Fruit fly (Drosophila melanogaster): ENCODE measurements around the gene Ras64B.

Gene Ras64B

dm6 chr3L:4108072-4108843, 30.6 kb upstream of the Ras64B start, which contains the start of gene Ack (continued):
- 0 out of 3 replicates have a peak, but pooled peaks have one; percentile 9 for TF ChIP-seq CG6163 (GFP tag; IDR thresholded peaks at IDR 0.05)
- TF ChIP-seq CG10669 (GFP tag; optimal IDR thresholded peaks at IDR 0.05): no peak
- no peak for TF ChIP-seq CG8319 (GFP tag; optimal IDR thresholded peaks at IDR 0.05)
- no peak for TF ChIP-seq Eip75B (GFP tag; optimal IDR thresholded peaks at IDR 0.05)

dm6 chr3L:4108844-4109494, 29.9 kb upstream of the Ras64B start:
- peak; percentile 26 for TF ChIP-seq Eip93F (GFP tag; optimal IDR thresholded peaks at IDR 0.05)
- TF ChIP-seq svp (GFP tag): peak; percentile 79
- TF ChIP-seq Met (GFP tag; optimal IDR thresholded peaks at IDR 0.05): peak; percentile 67
- TF ChIP-seq CG34406 (GFP tag; optimal IDR thresholded peaks at IDR 0.05): peak; percentile 56
- TF ChIP-seq Eip75B (GFP tag; optimal IDR thresholded peaks at IDR 0.05): peak; percentile 72
- peak; percentile 69 for TF ChIP-seq CG3032 (tag; optimal IDR thresholded peaks at IDR 0.05)
- peak; percentile 75 for TF ChIP-seq acj6 (GFP tag; optimal IDR thresholded peaks at IDR 0.05)
- peak; percentile 55 for TF ChIP-seq Sox14 (GFP tag; optimal IDR thresholded peaks at IDR 0.05)
- peak; percentile 94 for TF ChIP-seq Eip78C (GFP tag)
- peak; percentile 77 for TF ChIP-seq CG6276 (GFP tag; optimal IDR thresholded peaks at IDR 0.05)
- peak; percentile 2 to 60 for TF ChIP-seq salr (GFP tag; optimal IDR thresholded peaks at IDR 0.05)
- no peak for TF ChIP-seq vri (GFP tag; optimal IDR thresholded peaks at IDR 0.05)
- peak; percentile 70 for TF ChIP-seq pdm3 (GFP tag; optimal IDR thresholded peaks at IDR 0.05)
- TF ChIP-seq CG9139 (GFP tag; optimal IDR thresholded peaks at IDR 0.05): no peak
- peak; percentile 59 for TF ChIP-seq CG10669 (GFP tag; optimal IDR thresholded peaks at IDR 0.05)
- TF ChIP-seq CG11902 (GFP tag; optimal IDR thresholded peaks at IDR 0.05): peak; percentile 46
- TF ChIP-seq spab (GFP tag; optimal IDR thresholded peaks at IDR 0.05): peak; percentile 62
- peak; percentile 44 for TF ChIP-seq Lpt (GFP tag; optimal IDR thresholded peaks at IDR 0.05)
- peak; percentile 68 for TF ChIP-seq achi (GFP tag; optimal IDR thresholded peaks at IDR 0.05)
- peak; percentile 60 for TF ChIP-seq Hr39 (GFP tag; optimal IDR thresholded peaks at IDR 0.05)
- TF ChIP-seq CG6854 (GFP tag; optimal IDR thresholded peaks at IDR 0.05): no peak
- TF ChIP-seq ss (GFP tag; optimal IDR thresholded peaks at IDR 0.05): peak; percentile 51 to 77
- peak; percentile 69 for TF ChIP-seq OdsH (GFP tag; optimal IDR thresholded peaks at IDR 0.05)
- peak; percentile 37 for TF ChIP-seq CG7368 (GFP tag; optimal IDR thresholded peaks at IDR 0.05)
- no peak for TF ChIP-seq Blimp-1 (GFP tag; optimal IDR thresholded peaks at IDR 0.05)
- TF ChIP-seq Gug (GFP tag; IDR thresholded peaks at IDR 0.05): no peak; the same call in 1 of the 2 replicates
- peak; percentile 52 for TF ChIP-seq net (GFP tag; optimal IDR thresholded peaks at IDR 0.05)
- peak; percentile 71 for TF ChIP-seq CG15336 (GFP tag; IDR thresholded peaks at IDR 0.05)
- no peak for TF ChIP-seq fd85E (GFP tag; optimal IDR thresholded peaks at IDR 0.05)
- TF ChIP-seq cyc (GFP tag; optimal IDR thresholded peaks at IDR 0.05): peak; percentile 52
- TF ChIP-seq Sox15 (GFP tag; optimal IDR thresholded peaks at IDR 0.05): peak; percentile 36
- TF ChIP-seq CG8119 (GFP tag; IDR thresholded peaks at IDR 0.05): peak; percentile 74
- TF ChIP-seq CG3919 (GFP tag; optimal IDR thresholded peaks at IDR 0.05): peak; percentile 74
- TF ChIP-seq dsx (GFP tag; optimal IDR thresholded peaks at IDR 0.05; ENCODE audit: poor library complexity, severe bottlenecking): peak; percentile 28
- TF ChIP-seq CG32006 (GFP tag; optimal IDR thresholded peaks at IDR 0.05): peak; percentile 88
- TF ChIP-seq Hr38 (GFP tag; optimal IDR thresholded peaks at IDR 0.05): no peak
- peak; percentile 62 for TF ChIP-seq fd59A (GFP tag; optimal IDR thresholded peaks at IDR 0.05)
- TF ChIP-seq CG1621 (tag; optimal IDR thresholded peaks at IDR 0.05): peak; percentile 0
- peak; percentile 39 for TF ChIP-seq CG6792 (GFP tag; optimal IDR thresholded peaks at IDR 0.05)
- peak; percentile 64 for TF ChIP-seq topi (GFP tag; optimal IDR thresholded peaks at IDR 0.05)
- TF ChIP-seq CG11294 (GFP tag; IDR thresholded peaks at IDR 0.05): peak; percentile 27; the same call in 1 of the 2 replicates
- TF ChIP-seq CG11762 (GFP tag; optimal IDR thresholded peaks at IDR 0.05; ENCODE audit: insufficient read depth): peak; percentile 56
- TF ChIP-seq eg (GFP tag; IDR thresholded peaks at IDR 0.05): peak; percentile 71; the same call in 2 of the 3 replicates
- TF ChIP-seq fkh (GFP tag; optimal IDR thresholded peaks at IDR 0.05): peak; percentile 6
- TF ChIP-seq Hr4 (GFP tag; optimal IDR thresholded peaks at IDR 0.05): peak; percentile 88

Data from whole organism, prepupa.